Worm (Caenorhabditis elegans) whole organism, early embryonic: ENCODE data around the gene sphr-1.

Experiments
- aly-1 ChIP-seq: sonication (generic microtip); optimal IDR thresholded peaks from 2 replicates; lab custom pipeline; 2016; ENCODE audit warnings: missing genetic modification characterization, missing compliant biosample characterization
- ama-1 ChIP-seq: fragments of 150-350 bp; optimal IDR thresholded peaks from 2 replicates; lab custom pipeline; 2014
- flt-1 ChIP-seq: fragments of 200-800 bp; sonication (Bioruptor generic); IDR thresholded peaks from 2 replicates; pipeline ENCODE4 v1.3.6; 2022; ENCODE audit warnings: missing genetic modification characterization, missing compliant biosample characterization
- hmg-4 ChIP-seq: fragments of 200-800 bp; sonication (Bioruptor generic); optimal IDR thresholded peaks from 2 replicates; lab custom pipeline; 2018; ENCODE audit warnings: mild to moderate bottlenecking, missing genetic modification characterization, missing compliant biosample characterization
- scrt-1 ChIP-seq: fragments of 200-800 bp; sonication (Bioruptor generic); IDR thresholded peaks from 2 replicates; pipeline ENCODE4 v1.3.6; 2022; ENCODE audit warnings: missing genetic modification characterization, missing compliant biosample characterization

ce11 chrV:9166306-9166705 is 25.1 kb upstream of the sphr-1 start:
- TF ChIP-seq scrt-1 (GFP tag; lab: Robert Waterston, UW) = no peak
- no peak for TF ChIP-seq hmg-4 (GFP tag; lab: Kevin White, UChicago)
- TF ChIP-seq ama-1 (lab: Kevin White, UChicago) = no peak
- TF ChIP-seq flt-1 (GFP tag; lab: Robert Waterston, UW) = no peak
- no peak for TF ChIP-seq aly-1 (tag; lab: Kevin White, UChicago)
